Comparison of ENCODE assay signal across 8 worm cellular contexts in genomic region chrIII:11657185-11657817, ce11.
TF ChIP-seq lines count a peak whose summit lies in the region.

Gene crh-1, plus strand, starts transcription at chrIII:11657767.

TF ChIP-seq in whole organism, L1 larva, 84 proteins besides CTCF, POLR2A, EP300 and RAD21 (continues in another document):
- peak; percentile 85 for TF ChIP-seq xbp-1 (tag; optimal IDR thresholded peaks at IDR 0.05; lab: Kevin White, UChicago)
- TF ChIP-seq nhr-28 (tag; optimal IDR thresholded peaks at IDR 0.05; lab: Kevin White, UChicago): no peak
- TF ChIP-seq unc-86 (tag; optimal IDR thresholded peaks at IDR 0.05; lab: Kevin White, UChicago): peak; percentile 64
- peak; percentile 88 for TF ChIP-seq lin-14 (GFP tag; optimal IDR thresholded peaks at IDR 0.05; lab: Kevin White, UChicago)
- peak; percentile 67 for TF ChIP-seq jun-1 (tag; optimal IDR thresholded peaks at IDR 0.05; lab: Kevin White, UChicago)
- peak; percentile 85 for TF ChIP-seq swsn-7 (tag; optimal IDR thresholded peaks at IDR 0.05; lab: Kevin White, UChicago)
- TF ChIP-seq unc-30 (tag; optimal IDR thresholded peaks at IDR 0.05; lab: Kevin White, UChicago): no peak
- TF ChIP-seq aly-2 (tag; optimal IDR thresholded peaks at IDR 0.05; lab: Kevin White, UChicago): peak; percentile 54
- no peak for TF ChIP-seq zag-1 (tag; optimal IDR thresholded peaks at IDR 0.05; lab: Kevin White, UChicago)
- no peak for TF ChIP-seq sptf-1 (tag; optimal IDR thresholded peaks at IDR 0.05; lab: Kevin White, UChicago)
- TF ChIP-seq fkh-10 (GFP tag; optimal IDR thresholded peaks at IDR 0.05; lab: Kevin White, UChicago): peak; percentile 51
- peak; percentile 65 for TF ChIP-seq skn-1 (tag; optimal IDR thresholded peaks at IDR 0.05; lab: Kevin White, UChicago)

TF ChIP-seq in whole organism, L2 larva, 48 proteins besides CTCF, POLR2A, EP300 and RAD21 (continues in another document):
- TF ChIP-seq ama-1 (optimal IDR thresholded peaks at IDR 0.05; lab: Kevin White, UChicago): no peak
- TF ChIP-seq zag-1 (tag; optimal IDR thresholded peaks at IDR 0.05; lab: Kevin White, UChicago): peak; percentile 30
- TF ChIP-seq unc-55 (GFP tag; optimal IDR thresholded peaks at IDR 0.05; lab: Kevin White, UChicago): peak; percentile 75
- peak; percentile 33 for TF ChIP-seq blmp-1 (tag; optimal IDR thresholded peaks at IDR 0.05; lab: Kevin White, UChicago; ENCODE audit: insufficient read depth)
- peak; percentile 21 for TF ChIP-seq lin-11 (tag; optimal IDR thresholded peaks at IDR 0.05; lab: Kevin White, UChicago)
- TF ChIP-seq crh-2 (tag; optimal IDR thresholded peaks at IDR 0.05; lab: Kevin White, UChicago): peak; percentile 89
- TF ChIP-seq nhr-23 (tag; optimal IDR thresholded peaks at IDR 0.05; lab: Kevin White, UChicago): no peak
- TF ChIP-seq dmd-4 (tag; optimal IDR thresholded peaks at IDR 0.05; lab: Kevin White, UChicago): no peak
- TF ChIP-seq elt-3 (tag; optimal IDR thresholded peaks at IDR 0.05; lab: Kevin White, UChicago): no peak
- TF ChIP-seq R02D3.7 (tag; optimal IDR thresholded peaks at IDR 0.05; lab: Kevin White, UChicago): no peak
- TF ChIP-seq ztf-4 (tag; optimal IDR thresholded peaks at IDR 0.05; lab: Kevin White, UChicago): peak; percentile 68
- no peak for TF ChIP-seq peb-1 (tag; optimal IDR thresholded peaks at IDR 0.05; lab: Kevin White, UChicago)

TF ChIP-seq in whole organism, L3 larva, 47 proteins besides CTCF, POLR2A, EP300 and RAD21 (continues in another document):
- TF ChIP-seq elt-3 (tag; optimal IDR thresholded peaks at IDR 0.05; lab: Kevin White, UChicago): no peak
- TF ChIP-seq hmg-11 (tag; optimal IDR thresholded peaks at IDR 0.05; lab: Kevin White, UChicago): peak; percentile 73
- no peak for TF ChIP-seq nhr-12 (tag; optimal IDR thresholded peaks at IDR 0.05; lab: Kevin White, UChicago)
- TF ChIP-seq nfya-1 (tag; optimal IDR thresholded peaks at IDR 0.05; lab: Kevin White, UChicago; ENCODE audit: insufficient read depth): peak; percentile 85
- no peak for TF ChIP-seq fos-1 (tag; optimal IDR thresholded peaks at IDR 0.05; lab: Kevin White, UChicago)
- TF ChIP-seq fkh-2 (tag; optimal IDR thresholded peaks at IDR 0.05; lab: Kevin White, UChicago): no peak
- peak; percentile 72 for TF ChIP-seq lin-15B (tag; optimal IDR thresholded peaks at IDR 0.05; lab: Kevin White, UChicago)
- no peak for TF ChIP-seq unc-39 (tag; optimal IDR thresholded peaks at IDR 0.05; lab: Kevin White, UChicago)
- peak; percentile 2 for TF ChIP-seq jun-1 (tag; optimal IDR thresholded peaks at IDR 0.05; lab: Kevin White, UChicago)
- no peak for TF ChIP-seq mml-1 (tag; optimal IDR thresholded peaks at IDR 0.05; lab: Kevin White, UChicago)
- peak; percentile 42 for TF ChIP-seq fkh-10 (GFP tag; optimal IDR thresholded peaks at IDR 0.05; lab: Kevin White, UChicago)
- no peak for TF ChIP-seq ztf-4 (tag; optimal IDR thresholded peaks at IDR 0.05; lab: Kevin White, UChicago)

TF ChIP-seq in whole organism, L4 larva, 104 proteins besides CTCF, POLR2A, EP300 and RAD21 (continues in another document):
- TF ChIP-seq aly-2 (tag; optimal IDR thresholded peaks at IDR 0.05; lab: Kevin White, UChicago) (no peak), F37D6.2 (tag; optimal IDR thresholded peaks at IDR 0.05; lab: Kevin White, UChicago) (no peak), daf-19 (GFP tag; conservative IDR thresholded peaks at IDR 0.05; lab: Robert Waterston, UW) (no peak), duxl-1 (tag; optimal IDR thresholded peaks at IDR 0.05; lab: Kevin White, UChicago; ENCODE audit: poor library complexity) (peak; percentile 45), dmd-6 (GFP tag; IDR thresholded peaks at IDR 0.05; lab: Robert Waterston, UW) (peak; percentile 67), pha-4 (GFP tag; IDR thresholded peaks at IDR 0.05; lab: Robert Waterston, UW) (0 out of 2 replicates have a peak, but pooled peaks have one; percentile 60), pha-4 (tag; optimal IDR thresholded peaks at IDR 0.05; lab: Kevin White, UChicago) (peak; percentile 57), madf-9 (GFP tag; conservative IDR thresholded peaks at IDR 0.05; lab: Robert Waterston, UW) (no peak), php-3 (GFP tag; IDR thresholded peaks at IDR 0.05; lab: Robert Waterston, UW) (peak; percentile 70), Y5F2A.4 (GFP tag; optimal IDR thresholded peaks at IDR 0.05; lab: Kevin White, UChicago) (no peak), nhr-25 (tag; optimal IDR thresholded peaks at IDR 0.05; lab: Kevin White, UChicago; ENCODE audit: borderline replicate concordance, insufficient read depth) (no peak)

TF ChIP-seq in whole organism, late embryonic, 69 proteins besides CTCF, POLR2A, EP300 and RAD21:
- TF ChIP-seq unc-55 (GFP tag; optimal IDR thresholded peaks at IDR 0.05; lab: Kevin White, UChicago): peak; percentile 47
- no peak for TF ChIP-seq ama-1 (optimal IDR thresholded peaks at IDR 0.05; lab: Kevin White, UChicago)
- TF ChIP-seq nfya-1 (tag; optimal IDR thresholded peaks at IDR 0.05; lab: Kevin White, UChicago): peak; percentile 47
- peak; percentile 23 for TF ChIP-seq tbx-2 (tag; optimal IDR thresholded peaks at IDR 0.05; lab: Kevin White, UChicago)
- TF ChIP-seq fkh-10 (GFP tag; optimal IDR thresholded peaks at IDR 0.05; lab: Kevin White, UChicago): no peak
- peak; percentile 84 for TF ChIP-seq hlh-30 (tag; optimal IDR thresholded peaks at IDR 0.05; lab: Kevin White, UChicago; ENCODE audit: insufficient read depth)

TF ChIP-seq in whole organism, midembryonic, 9 proteins besides CTCF, POLR2A, EP300 and RAD21:
- no peak for TF ChIP-seq flt-1 (GFP tag; IDR thresholded peaks at IDR 0.05; lab: Robert Waterston, UW)
- no peak for TF ChIP-seq ztf-29 (GFP tag; IDR thresholded peaks at IDR 0.05; lab: Robert Waterston, UW)
- peak; percentile 2 for TF ChIP-seq cog-1 (tag; optimal IDR thresholded peaks at IDR 0.05; lab: Kevin White, UChicago)

TF ChIP-seq in whole organism, mixed stage, embryonic, 35 proteins besides CTCF, POLR2A, EP300 and RAD21:
- peak; percentile 35 for TF ChIP-seq lsy-2 (tag; optimal IDR thresholded peaks at IDR 0.05; lab: Kevin White, UChicago)
- TF ChIP-seq bed-3 (GFP tag; optimal IDR thresholded peaks at IDR 0.05; lab: Kevin White, UChicago): no peak
- TF ChIP-seq hlh-1 (tag; optimal IDR thresholded peaks at IDR 0.05; lab: Kevin White, UChicago): peak; percentile 27
- TF ChIP-seq mls-2 (tag; optimal IDR thresholded peaks at IDR 0.05; lab: Kevin White, UChicago): no peak
- TF ChIP-seq mep-1 (tag; optimal IDR thresholded peaks at IDR 0.05; lab: Kevin White, UChicago): peak; percentile 70
- peak; percentile 54 for TF ChIP-seq ces-1 (GFP tag; optimal IDR thresholded peaks at IDR 0.05; lab: Kevin White, UChicago)
- TF ChIP-seq tbx-8 (GFP tag; optimal IDR thresholded peaks at IDR 0.05; lab: Kevin White, UChicago): no peak
- TF ChIP-seq nhr-237 (tag; optimal IDR thresholded peaks at IDR 0.05; lab: Kevin White, UChicago): peak; percentile 54

TF ChIP-seq in whole organism, young adult, 124 proteins besides CTCF, POLR2A, EP300 and RAD21 (continues in another document):
- no peak for TF ChIP-seq let-526 (GFP tag; IDR thresholded peaks at IDR 0.05; lab: Robert Waterston, UW)
- TF ChIP-seq rpc-1 (optimal IDR thresholded peaks at IDR 0.05; lab: Kevin White, UChicago): no peak
- TF ChIP-seq rpc-1 (tag; optimal IDR thresholded peaks at IDR 0.05; lab: Kevin White, UChicago): no peak
- no peak for TF ChIP-seq akir-1 (GFP tag; optimal IDR thresholded peaks at IDR 0.05; lab: Kevin White, UChicago)
- no peak for TF ChIP-seq nfya-1 (tag; optimal IDR thresholded peaks at IDR 0.05; lab: Kevin White, UChicago; ENCODE audit: borderline replicate concordance, insufficient read depth)
- no peak for TF ChIP-seq ama-1 (optimal IDR thresholded peaks at IDR 0.05; lab: Kevin White, UChicago)
- TF ChIP-seq ama-1 (GFP tag; optimal IDR thresholded peaks at IDR 0.05; lab: Kevin White, UChicago): no peak
- no peak for TF ChIP-seq bed-1 (GFP tag; IDR thresholded peaks at IDR 0.05; lab: Robert Waterston, UW)
- TF ChIP-seq atf-7 (tag; optimal IDR thresholded peaks at IDR 0.05; lab: Kevin White, UChicago): peak; percentile 53
- no peak for TF ChIP-seq ets-4 (GFP tag; optimal IDR thresholded peaks at IDR 0.05; lab: Kevin White, UChicago)
- no peak for TF ChIP-seq nhr-179 (tag; optimal IDR thresholded peaks at IDR 0.05; lab: Kevin White, UChicago)
- TF ChIP-seq tbp1 (GFP tag; optimal IDR thresholded peaks at IDR 0.05; lab: Kevin White, UChicago): peak; percentile 57
- peak; percentile 42 for TF ChIP-seq nhr-80 (tag; optimal IDR thresholded peaks at IDR 0.05; lab: Kevin White, UChicago)
- no peak for TF ChIP-seq hlh-26 (GFP tag; conservative IDR thresholded peaks at IDR 0.05; lab: Robert Waterston, UW)
- TF ChIP-seq unc-130 (GFP tag; optimal IDR thresholded peaks at IDR 0.05; lab: Kevin White, UChicago): no peak
- no peak for TF ChIP-seq nhr-27 (tag; optimal IDR thresholded peaks at IDR 0.05; lab: Kevin White, UChicago)
- TF ChIP-seq F37B4.10 (GFP tag; IDR thresholded peaks at IDR 0.05; lab: Robert Waterston, UW): no peak
- TF ChIP-seq pbrm-1 (GFP tag; IDR thresholded peaks at IDR 0.05; lab: Robert Waterston, UW): peak; percentile 71; the same call in 1 of the 2 replicates
- TF ChIP-seq aptf-2 (GFP tag; conservative IDR thresholded peaks at IDR 0.05; lab: Robert Waterston, UW): no peak
- no peak for TF ChIP-seq C06A6.2 (GFP tag; conservative IDR thresholded peaks at IDR 0.05; lab: Robert Waterston, UW)
- TF ChIP-seq Y67H2A.10 (GFP tag; conservative IDR thresholded peaks at IDR 0.05; lab: Robert Waterston, UW): no peak
- peak; percentile 43 for TF ChIP-seq attf-5 (GFP tag; optimal IDR thresholded peaks at IDR 0.05; lab: Kevin White, UChicago)
- TF ChIP-seq snpc-3.4 (tag; optimal IDR thresholded peaks at IDR 0.05; lab: Kevin White, UChicago): peak; percentile 3
- TF ChIP-seq cebp-1 (GFP tag; IDR thresholded peaks at IDR 0.05; lab: Robert Waterston, UW): no peak
- TF ChIP-seq cebp-1 (tag; optimal IDR thresholded peaks at IDR 0.05; lab: Kevin White, UChicago): peak; percentile 7
- TF ChIP-seq dpl-1 (GFP tag; optimal IDR thresholded peaks at IDR 0.05; lab: Kevin White, UChicago): no peak
- TF ChIP-seq hmg-20 (GFP tag; IDR thresholded peaks at IDR 0.05; lab: Robert Waterston, UW): 0 out of 2 replicates have a peak, but pooled peaks have one; percentile 49
- no peak for TF ChIP-seq Y79H2A.3 (GFP tag; conservative IDR thresholded peaks at IDR 0.05; lab: Robert Waterston, UW)
- no peak for TF ChIP-seq T26A5.8 (tag; optimal IDR thresholded peaks at IDR 0.05; lab: Kevin White, UChicago)
- TF ChIP-seq lsy-27 (tag; optimal IDR thresholded peaks at IDR 0.05; lab: Kevin White, UChicago; ENCODE audit: borderline replicate concordance, insufficient read depth): no peak
- TF ChIP-seq mes-4 (tag; optimal IDR thresholded peaks at IDR 0.05; lab: Kevin White, UChicago): no peak
- TF ChIP-seq lin-54 (GFP tag; optimal IDR thresholded peaks at IDR 0.05; lab: Kevin White, UChicago): peak; percentile 70
- TF ChIP-seq ekl-4 (GFP tag; IDR thresholded peaks at IDR 0.05; lab: Robert Waterston, UW): peak; percentile 54; the same call in 1 of the 2 replicates
- no peak for TF ChIP-seq F57A8.1 (GFP tag; optimal IDR thresholded peaks at IDR 0.05; lab: Kevin White, UChicago)
